Fruit fly (Drosophila melanogaster): ENCODE results near the gene Mis12.

Gene Mis12

DNA sequence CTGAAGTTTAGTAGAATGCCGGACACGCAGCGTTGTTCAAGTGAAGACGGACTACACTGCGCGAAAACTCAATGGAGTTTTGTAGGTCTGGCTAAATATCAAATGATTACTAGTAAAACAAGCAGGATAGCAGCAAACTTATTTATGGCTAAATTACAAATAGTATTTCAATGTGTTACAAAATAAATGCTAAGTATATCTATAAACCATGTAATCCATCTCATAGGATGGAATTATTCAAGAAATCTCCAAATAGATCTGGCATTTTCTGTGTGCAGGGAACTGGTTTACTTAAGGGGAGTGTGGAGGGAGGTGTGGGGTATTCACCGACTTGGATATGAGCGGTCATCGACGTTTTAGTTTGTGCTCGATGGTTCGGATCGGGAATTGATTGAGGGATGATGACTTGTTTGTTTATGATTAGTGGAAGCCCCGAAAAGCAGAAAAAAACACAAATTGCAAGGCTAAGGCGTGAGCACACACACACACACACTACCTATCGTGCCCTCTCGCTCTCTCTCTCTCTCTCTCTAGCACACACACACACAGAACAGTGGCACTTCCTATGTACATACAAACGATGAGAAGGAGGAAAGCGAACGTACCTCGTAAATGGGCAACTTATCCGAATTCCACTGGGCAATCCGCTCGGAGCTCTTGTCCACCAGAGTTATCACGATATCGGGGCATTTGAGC, 4.9 kb downstream of the Mis12 start (continued):
- TF ChIP-seq CG8119 (GFP tag; IDR thresholded peaks at IDR 0.05) (peak; percentile 79; the same call in 2 of the 3 replicates), Hr4 (GFP tag; optimal IDR thresholded peaks at IDR 0.05) (peak; percentile 84), CG8632 (GFP tag; optimal IDR thresholded peaks at IDR 0.05) (peak; percentile 78), CG3919 (GFP tag; optimal IDR thresholded peaks at IDR 0.05) (peak; percentile 75), CG3032 (tag; optimal IDR thresholded peaks at IDR 0.05) (peak; percentile 80), CG6808 (GFP tag; optimal IDR thresholded peaks at IDR 0.05) (peak; percentile 82), Hr38 (GFP tag; optimal IDR thresholded peaks at IDR 0.05) (no peak), ss (GFP tag; optimal IDR thresholded peaks at IDR 0.05) (peak; percentile 77 to 89), Hr39 (GFP tag; optimal IDR thresholded peaks at IDR 0.05) (peak; percentile 62), CG16779 (tag; optimal IDR thresholded peaks at IDR 0.05) (peak; percentile 30), Smox (GFP tag; optimal IDR thresholded peaks at IDR 0.05) (peak; percentile 60), lz (GFP tag; optimal IDR thresholded peaks at IDR 0.05) (peak; percentile 41), Blimp-1 (GFP tag; optimal IDR thresholded peaks at IDR 0.05) (no peak), Met (GFP tag; optimal IDR thresholded peaks at IDR 0.05) (peak; percentile 78), topi (GFP tag; optimal IDR thresholded peaks at IDR 0.05) (peak; percentile 61), fd85E (GFP tag; optimal IDR thresholded peaks at IDR 0.05) (no peak)

DNA sequence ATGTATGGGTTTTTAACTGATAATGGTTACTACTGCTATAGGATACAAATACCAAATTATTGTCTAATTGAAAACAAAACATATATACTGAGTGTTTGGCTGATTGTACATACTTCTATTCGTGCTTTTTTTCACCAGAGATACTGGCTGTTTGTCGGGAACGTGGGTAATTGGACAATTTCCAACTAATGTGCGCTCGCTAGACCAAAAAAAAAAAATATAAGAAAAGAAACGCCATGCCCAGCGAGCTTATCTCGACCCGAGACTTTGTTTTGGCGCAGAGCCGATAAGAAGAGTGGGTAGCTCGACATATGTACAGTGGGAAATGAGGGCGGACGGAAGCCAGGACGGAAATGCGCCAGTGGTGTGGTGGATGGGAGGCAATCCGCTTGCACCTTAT, 5.7 kb downstream of the Mis12 start:
- TF ChIP-seq Hr38 (GFP tag; optimal IDR thresholded peaks at IDR 0.05) (no peak), svp (GFP tag) (peak; percentile 15), esn (GFP tag; optimal IDR thresholded peaks at IDR 0.05) (no peak), CG9139 (GFP tag; optimal IDR thresholded peaks at IDR 0.05) (no peak)

DNA sequence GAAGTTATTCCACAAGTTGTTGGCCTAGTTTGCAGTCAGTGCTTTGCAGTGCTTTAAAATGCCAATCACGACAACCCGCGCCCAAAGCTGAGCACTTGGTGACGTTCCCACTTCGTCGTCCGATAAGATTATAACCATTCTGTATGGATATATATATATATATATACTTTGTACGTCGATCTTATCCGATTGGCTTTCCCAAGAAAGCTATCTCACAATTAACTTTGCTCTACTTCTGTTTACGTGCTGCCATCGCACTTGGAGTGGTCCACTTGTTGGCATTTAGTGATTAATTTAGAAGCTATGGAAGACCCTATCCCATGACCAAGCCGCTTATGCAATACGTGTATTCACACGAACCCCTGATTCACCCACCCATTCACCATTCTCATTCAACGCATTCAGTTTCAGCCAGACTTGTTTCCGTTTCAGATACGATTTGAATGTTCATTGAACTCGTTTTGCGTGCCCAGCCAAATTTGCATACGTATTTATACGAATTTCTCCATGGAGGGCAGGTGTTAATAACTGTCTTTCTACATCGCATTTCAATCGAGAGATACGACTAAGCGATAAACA, 6.8 kb downstream of the Mis12 start:
- TF ChIP-seq CG9139 (GFP tag; optimal IDR thresholded peaks at IDR 0.05) = no peak
- TF ChIP-seq CG6163 (GFP tag; IDR thresholded peaks at IDR 0.05) = 0 out of 3 replicates have a peak, but pooled peaks have one; percentile 8
- TF ChIP-seq Gug (GFP tag; IDR thresholded peaks at IDR 0.05) = no peak
- peak; percentile 80 for TF ChIP-seq vri (GFP tag; optimal IDR thresholded peaks at IDR 0.05)
- TF ChIP-seq Ets96B (tag; optimal IDR thresholded peaks at IDR 0.05) = no peak
- no peak for TF ChIP-seq CG6854 (GFP tag; optimal IDR thresholded peaks at IDR 0.05)

DNA sequence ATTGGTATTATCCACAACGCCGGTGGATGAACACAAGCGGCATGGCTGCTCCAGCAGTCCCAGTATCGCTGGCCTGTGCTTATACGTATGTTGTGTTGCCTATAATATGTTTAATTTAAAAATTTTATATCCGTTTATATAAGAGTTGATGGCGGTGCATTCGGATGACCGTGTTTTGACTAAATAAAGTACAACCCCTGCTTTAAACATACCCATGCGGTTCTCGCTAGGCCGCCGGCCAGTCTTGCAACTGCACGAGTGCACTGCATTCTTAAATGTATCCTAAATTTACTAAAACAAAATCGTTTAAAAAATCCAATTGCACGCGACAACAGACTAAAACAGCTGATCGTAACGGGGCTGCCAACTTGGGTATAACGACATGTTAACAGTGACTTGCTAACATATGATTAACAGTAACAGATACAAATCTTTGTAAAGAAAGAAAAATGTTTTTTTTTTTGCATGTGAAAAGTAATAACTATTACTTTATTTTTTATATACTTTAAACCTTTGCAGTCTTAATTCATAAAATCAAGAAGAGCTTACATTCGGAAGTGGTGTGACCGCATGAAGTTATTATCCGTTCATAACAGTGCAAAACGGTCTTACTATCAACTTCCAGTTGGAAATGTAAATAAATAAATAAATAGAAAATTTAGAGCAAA, 11.0 kb downstream of the Mis12 start, which contains the start of the genes Uqcc1 and Surf1:
Uqcc1 (minus strand) TSS at position 356 of the 668 bp plus-strand sequence.
Surf1 (plus strand) TSS at position 594 of the 668 bp plus-strand sequence.
- TF ChIP-seq dsx (GFP tag; optimal IDR thresholded peaks at IDR 0.05; ENCODE audit: poor library complexity, severe bottlenecking) (no peak), Eip93F (GFP tag; optimal IDR thresholded peaks at IDR 0.05) (peak; percentile 24), CG11762 (GFP tag; optimal IDR thresholded peaks at IDR 0.05; ENCODE audit: insufficient read depth) (no peak), svp (GFP tag) (no peak), CG4318 (GFP tag; optimal IDR thresholded peaks at IDR 0.05) (no peak), Eip78C (GFP tag) (peak; percentile 63), CG8119 (GFP tag; IDR thresholded peaks at IDR 0.05) (no peak), CG8632 (GFP tag; optimal IDR thresholded peaks at IDR 0.05) (no peak), fkh (GFP tag; optimal IDR thresholded peaks at IDR 0.05) (peak; percentile 93), Eip75B (GFP tag; optimal IDR thresholded peaks at IDR 0.05) (peak; percentile 3), Lpt (GFP tag; optimal IDR thresholded peaks at IDR 0.05) (no peak), esn (GFP tag; optimal IDR thresholded peaks at IDR 0.05) (peak; percentile 20)

Data from whole organism, prepupa.